Fruit fly (Drosophila melanogaster) whole organism: Measurements from ENCODE around the gene sr.

Experiments used
- CG8478 ChIP-seq: fragments of >200 bp; optimal IDR thresholded peaks from 2 replicates; lab custom pipeline; 2018; ENCODE audit warnings: inconsistent platforms
- Dll ChIP-seq: fragments of >200 bp; optimal IDR thresholded peaks from 2 replicates; lab custom pipeline; 2017
- usp ChIP-seq: fragments of >200 bp; optimal IDR thresholded peaks from 2 replicates; lab custom pipeline; 2017; ENCODE audit warnings: missing biosample characterization, missing genetic modification characterization, mixed read lengths

DNA sequence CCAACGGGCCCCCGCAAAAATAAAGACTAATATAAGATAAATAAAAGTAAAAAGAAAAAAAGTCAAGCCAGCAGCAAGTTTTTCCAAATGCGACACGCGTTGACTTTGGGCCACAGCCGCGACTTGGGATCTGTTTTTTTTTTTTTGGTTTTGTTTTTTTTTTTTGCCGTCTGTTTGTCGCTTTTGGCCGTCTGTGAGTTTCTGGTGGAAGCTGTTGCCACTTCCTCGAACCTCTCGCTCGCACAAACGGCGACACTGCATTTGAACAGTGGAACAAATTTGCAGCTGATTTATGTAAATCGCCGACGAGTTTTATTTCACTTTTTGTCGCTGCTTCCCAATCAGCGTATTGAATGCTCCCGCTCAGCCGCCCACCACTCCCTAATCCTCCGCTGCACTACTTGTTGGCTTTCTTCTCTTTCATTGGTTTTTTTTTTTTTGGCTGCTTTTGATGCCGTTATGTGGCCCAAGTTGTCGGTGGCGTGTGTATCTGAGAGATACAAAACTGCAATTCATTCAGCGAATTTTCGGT, 13.7 kb downstream of the sr start:
- no peak for TF ChIP-seq usp
- no peak for TF ChIP-seq CG8478 (lab: Kevin White, UChicago)
- no peak for TF ChIP-seq Dll (lab: Kevin White, UChicago)
